Worm (Caenorhabditis elegans) whole organism, L2 larva: ENCODE data around the gene snx-17.

Source experiments
- aly-2 ChIP-seq: fragments of 150-350 bp; optimal IDR thresholded peaks from 2 replicates; lab custom pipeline; 2014; ENCODE audit warnings: missing biosample characterization, missing genetic modification characterization
- ama-1 ChIP-seq: fragments of 150-350 bp; optimal IDR thresholded peaks from 2 replicates; lab custom pipeline; 2018; ENCODE audit warnings: inconsistent platforms
- mdl-1 ChIP-seq, 2 experiments: fragments of 150-350 bp in 1 of 2; sonication (generic microtip) in 1 of 2; optimal IDR thresholded peaks; 2 replicates each; lab custom pipeline; 2017; ENCODE audit warnings: missing biosample characterization in 2 of 2, missing genetic modification characterization in 2 of 2
- nhr-23 ChIP-seq: fragments of 150-350 bp; optimal IDR thresholded peaks from 2 replicates; lab custom pipeline; 2014; ENCODE audit warnings: missing biosample characterization, missing genetic modification reagents, missing genetic modification characterization
- skn-1 ChIP-seq: sonication (generic microtip); optimal IDR thresholded peaks from 2 replicates; lab custom pipeline; 2017; ENCODE audit warnings: missing biosample characterization, missing genetic modification characterization
- zag-1 ChIP-seq: fragments of 150-350 bp; optimal IDR thresholded peaks from 2 replicates; lab custom pipeline; 2014; ENCODE audit warnings: missing biosample characterization, missing genetic modification characterization
- ztf-11 ChIP-seq: sonication (generic microtip); optimal IDR thresholded peaks from 2 replicates; lab custom pipeline; 2017; ENCODE audit warnings: missing biosample characterization, missing genetic modification characterization

- TF ChIP-seq nhr-23 (no peak), ama-1 (no peak), aly-2 (no peak), ztf-11 (no peak), skn-1 (tag; lab: Kevin White, UChicago) (no peak), mdl-1 (tag; optimal IDR thresholded peaks at IDR 0.05; lab: Kevin White, UChicago) (no peak), zag-1 (no peak)
Observed at ce11 chrX:13154514-13154913, 32.4 kb upstream of the snx-17 start.
